Worm (Caenorhabditis elegans) whole organism, L1 larva: ENCODE measurements around the gene C14A6.8.
"Not testable (repeated sequence)": the region's sequence is repeated elsewhere in the genome, so short reads cannot be mapped to it uniquely, and the experiment has no call there.

Experiments
- C04F5.9 ChIP-seq: sonication (generic microtip); optimal IDR thresholded peaks from 2 replicates; lab custom pipeline; 2016; ENCODE audit warnings: missing genetic modification characterization, missing compliant biosample characterization
- Y116A8C.19 ChIP-seq: sonication (generic microtip); optimal IDR thresholded peaks from 2 replicates; lab custom pipeline; 2016; ENCODE audit warnings: missing compliant biosample characterization, missing genetic modification characterization, borderline replicate concordance
- ceh-8 ChIP-seq: fragments of 200-800 bp; sonication (Bioruptor generic); optimal IDR thresholded peaks from 2 replicates; lab custom pipeline; 2018; ENCODE audit warnings: mild to moderate bottlenecking, missing genetic modification characterization, moderate library complexity, missing compliant biosample characterization
- ceh-82 ChIP-seq, 3 experiments: fragments of 150-350 bp in 1 of 3; sonication (generic microtip) in 2 of 3; optimal IDR thresholded peaks; 2 replicates each; lab custom pipeline; 2014 to 2017; ENCODE audit warnings: missing biosample characterization in 3 of 3, missing genetic modification characterization in 3 of 3
- ceh-90 ChIP-seq: sonication (generic microtip); optimal IDR thresholded peaks from 2 replicates; lab custom pipeline; 2016; ENCODE audit warnings: missing genetic modification characterization, missing compliant biosample characterization
- dpl-1 ChIP-seq, 3 experiments: fragments of 150-350 bp in 2 of 3; sonication (generic microtip) in 1 of 3; optimal IDR thresholded peaks; 2 replicates each; lab custom pipeline; 2014 to 2017; ENCODE audit warnings: missing biosample characterization in 3 of 3, missing genetic modification characterization in 3 of 3, missing genetic modification reagents in 3 of 3
- efl-1 ChIP-seq, 4 experiments: fragments of 150-350 bp; optimal IDR thresholded peaks in 3 of 4; peaks in 1 of 4; 1 replicate in 1 of 4; 2 replicates in 3 of 4; lab custom pipeline; 2014; ENCODE audit warnings: missing biosample characterization in 2 of 4, missing genetic modification characterization in 2 of 4, missing genetic modification reagents in 2 of 4
- efl-3 ChIP-seq: fragments of 200-800 bp; sonication (Bioruptor generic); optimal IDR thresholded peaks from 2 replicates; lab custom pipeline; 2018; ENCODE audit warnings: mild to moderate bottlenecking, missing genetic modification characterization, missing compliant biosample characterization
- elt-2 ChIP-seq: sonication (generic microtip); optimal IDR thresholded peaks from 2 replicates; lab custom pipeline; 2016; ENCODE audit warnings: missing genetic modification characterization, mild to moderate bottlenecking, inconsistent platforms, missing compliant biosample characterization, missing genetic modification reagents
- fkh-8 ChIP-seq: sonication (generic microtip); optimal IDR thresholded peaks from 2 replicates; lab custom pipeline; 2016; ENCODE audit warnings: mild to moderate bottlenecking, missing genetic modification characterization, missing compliant biosample characterization
- hlh-17 ChIP-seq: fragments of 200-800 bp; sonication (Bioruptor generic); optimal IDR thresholded peaks from 2 replicates; lab custom pipeline; 2018; ENCODE audit warnings: missing genetic modification characterization, mild to moderate bottlenecking, missing compliant biosample characterization, moderate library complexity, borderline replicate concordance
- hlh-4 ChIP-seq: sonication (generic microtip); optimal IDR thresholded peaks from 2 replicates; lab custom pipeline; 2016; ENCODE audit warnings: mild to moderate bottlenecking, missing genetic modification characterization, missing compliant biosample characterization
- irx-1 ChIP-seq: sonication (generic microtip); optimal IDR thresholded peaks from 2 replicates; lab custom pipeline; 2016; ENCODE audit warnings: missing genetic modification characterization, missing compliant biosample characterization
- lin-35 ChIP-seq, 2 experiments: fragments of 150-350 bp; optimal IDR thresholded peaks; 2 replicates each; lab custom pipeline; 2014; ENCODE audit warnings: missing biosample characterization in 2 of 2, missing genetic modification characterization in 2 of 2, missing genetic modification reagents in 2 of 2
- lin-39 ChIP-seq: fragments of 150-350 bp; optimal IDR thresholded peaks from 2 replicates; lab custom pipeline; 2014; ENCODE audit warnings: missing biosample characterization, missing genetic modification reagents, missing genetic modification characterization
- lir-3 ChIP-seq: sonication (generic microtip); optimal IDR thresholded peaks from 2 replicates; lab custom pipeline; 2016; ENCODE audit warnings: mild to moderate bottlenecking, missing genetic modification characterization, moderate library complexity, missing compliant biosample characterization; ENCODE audit not compliant: poor library complexity
- mep-1 ChIP-seq: fragments of 150-350 bp; optimal IDR thresholded peaks from 2 replicates; lab custom pipeline; 2014; ENCODE audit warnings: missing biosample characterization, missing genetic modification characterization
- nhr-11 ChIP-seq: fragments of 150-350 bp; optimal IDR thresholded peaks from 2 replicates; lab custom pipeline; 2014; ENCODE audit warnings: missing biosample characterization, missing genetic modification characterization
- nhr-19 ChIP-seq: fragments of 200-800 bp; sonication (Bioruptor generic); conservative IDR thresholded peaks from 2 replicates; pipeline ENCODE4 v1.3.6; 2022; ENCODE audit warnings: missing genetic modification characterization, missing compliant biosample characterization
- nhr-28 ChIP-seq: fragments of 150-350 bp; optimal IDR thresholded peaks from 2 replicates; lab custom pipeline; 2014; ENCODE audit warnings: missing biosample characterization, missing genetic modification characterization
- nhr-47 ChIP-seq: sonication (generic microtip); optimal IDR thresholded peaks from 2 replicates; lab custom pipeline; 2016; ENCODE audit warnings: mild to moderate bottlenecking, missing genetic modification characterization, moderate library complexity, missing compliant biosample characterization
- nhr-71 ChIP-seq: sonication (generic microtip); optimal IDR thresholded peaks from 2 replicates; lab custom pipeline; 2016; ENCODE audit warnings: mild to moderate bottlenecking, missing genetic modification characterization, moderate library complexity, missing compliant biosample characterization
- nhr-85 ChIP-seq: sonication (generic microtip); peaks from one replicate; lab custom pipeline; 2016; ENCODE audit warnings: missing genetic modification characterization, inconsistent platforms, missing compliant biosample characterization
- pag-3 ChIP-seq: sonication (generic microtip); optimal IDR thresholded peaks from 2 replicates; lab custom pipeline; 2017; ENCODE audit warnings: missing genetic modification characterization, mild to moderate bottlenecking, missing compliant biosample characterization, antibody characterized with exemption, borderline replicate concordance; ENCODE audit not compliant: insufficient read depth
- pax-3 ChIP-seq: fragments of 200-800 bp; sonication (Bioruptor generic); optimal IDR thresholded peaks from 2 replicates; lab custom pipeline; 2018; ENCODE audit warnings: mild to moderate bottlenecking, missing genetic modification characterization, moderate library complexity, missing compliant biosample characterization
- snpc-4 ChIP-seq: fragments of 150-350 bp; optimal IDR thresholded peaks from 2 replicates; lab custom pipeline; 2014; ENCODE audit warnings: missing biosample characterization, missing genetic modification characterization
- sptf-1 ChIP-seq: fragments of 150-350 bp; optimal IDR thresholded peaks from 2 replicates; lab custom pipeline; 2014; ENCODE audit warnings: missing biosample characterization, missing genetic modification characterization
- sup-37 ChIP-seq: fragments of 200-800 bp; sonication (Bioruptor generic); optimal IDR thresholded peaks from 2 replicates; lab custom pipeline; 2018; ENCODE audit warnings: mild to moderate bottlenecking, missing genetic modification characterization, missing compliant biosample characterization
- unc-30 ChIP-seq: sonication (generic microtip); optimal IDR thresholded peaks from 2 replicates; lab custom pipeline; 2017; ENCODE audit warnings: missing biosample characterization, missing genetic modification characterization
- unc-62 ChIP-seq: fragments of 150-350 bp; optimal IDR thresholded peaks from 2 replicates; lab custom pipeline; 2014; ENCODE audit warnings: missing biosample characterization, missing genetic modification reagents, missing genetic modification characterization
- unc-86 ChIP-seq: sonication (generic microtip); optimal IDR thresholded peaks from 2 replicates; lab custom pipeline; 2016; ENCODE audit warnings: missing genetic modification characterization, missing compliant biosample characterization
- unc-98 ChIP-seq: fragments of 200-800 bp; sonication (Bioruptor generic); IDR thresholded peaks from 2 replicates; pipeline ENCODE4 v1.3.6; 2022; ENCODE audit warnings: missing genetic modification characterization, missing compliant biosample characterization
- ztf-4 ChIP-seq: fragments of 150-350 bp; optimal IDR thresholded peaks from 2 replicates; lab custom pipeline; 2014; ENCODE audit warnings: missing biosample characterization, missing genetic modification characterization

Gene C14A6.8

ce11 chrV:18171568-18171967 lies at the start of gene C14A6.8:
C14A6.8 (minus strand) TSS chrV:18171668.
- no peak for TF ChIP-seq hlh-17 (GFP tag; lab: Kevin White, UChicago)
- TF ChIP-seq efl-1 (optimal IDR thresholded peaks at IDR 0.05; lab: Kevin White, UChicago), result no peak
- peak in 1 of 2 experiments; percentile 34 for TF ChIP-seq efl-1 (GFP tag; optimal IDR thresholded peaks at IDR 0.05 in 1 of 2; lab: Kevin White, UChicago)
- TF ChIP-seq, all 84 proteins: peak for 1

ce11 chrV:18216784-18217183 lies 45.3 kb upstream of the C14A6.8 start, which contains the start of gene F16H6.9:
F16H6.9 (plus strand) TSS chrV:18217084.
- not testable (repeated sequence) for TF ChIP-seq snpc-4; ceh-82 (tag; optimal IDR thresholded peaks at IDR 0.05; lab: Kevin White, UChicago); nhr-28

DNA sequence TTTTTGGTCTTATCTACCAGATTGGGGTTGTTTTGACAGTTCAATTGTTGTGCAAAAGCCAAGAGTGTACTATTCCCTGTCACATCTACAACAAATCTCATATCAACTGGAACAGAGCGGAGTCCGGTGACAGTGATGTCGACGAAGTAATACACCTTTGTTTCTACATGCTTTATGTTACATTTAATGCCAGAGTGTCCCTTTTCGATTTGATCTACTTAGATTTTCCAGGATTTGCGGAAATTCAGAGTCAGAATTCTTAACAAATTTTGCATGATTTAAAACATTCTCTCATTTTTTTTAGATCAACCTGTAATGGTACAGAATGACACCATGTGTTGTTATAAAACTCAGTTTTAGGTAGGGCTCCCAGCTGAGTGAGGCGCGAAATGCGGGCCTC lies 44.7 kb upstream of the C14A6.8 start, which contains the start of gene F16H6.8:
F16H6.8 (minus strand) TSS at position 101 of the 400 bp plus-strand sequence.
- TF ChIP-seq ceh-90, hlh-4, irx-1 (tag; lab: Kevin White, UChicago): not testable (repeated sequence)

- TF ChIP-seq dpl-1 (GFP tag; optimal IDR thresholded peaks at IDR 0.05; lab: Kevin White, UChicago) (no peak), lin-39 (tag; lab: Kevin White, UChicago) (no peak), sptf-1 (tag; lab: Kevin White, UChicago) (no peak), unc-30 (tag; lab: Kevin White, UChicago) (no peak), snpc-4 (no peak), pag-3 (tag; lab: Kevin White, UChicago) (no peak), pax-3 (tag; lab: Kevin White, UChicago) (no peak), lir-3 (tag; lab: Kevin White, UChicago) (no peak), efl-3 (GFP tag; lab: Kevin White, UChicago) (no peak), unc-86 (no peak), sup-37 (no peak), lin-35 (GFP tag; optimal IDR thresholded peaks at IDR 0.05; lab: Kevin White, UChicago) (no peak), nhr-11 (tag; lab: Kevin White, UChicago) (no peak), fkh-8 (tag; lab: Kevin White, UChicago) (no peak), ceh-82 (tag; optimal IDR thresholded peaks at IDR 0.05; lab: Kevin White, UChicago) (no peak), nhr-19 (GFP tag; lab: Robert Waterston, UW) (no peak), nhr-47 (tag; lab: Kevin White, UChicago) (no peak)
- TF ChIP-seq, all 84 proteins: peak for 0
Measured at ce11 chrV:18212848-18213247, 41.4 kb upstream of the C14A6.8 start.

- TF ChIP-seq ztf-4 (tag; lab: Kevin White, UChicago) (no peak), mep-1 (no peak), unc-98 (GFP tag; lab: Robert Waterston, UW) (no peak), unc-62 (GFP tag; lab: Kevin White, UChicago) (no peak), C04F5.9 (tag; lab: Kevin White, UChicago) (no peak), Y116A8C.19 (tag; lab: Kevin White, UChicago) (no peak), unc-30 (tag; lab: Kevin White, UChicago) (no peak), elt-2 (no peak), ceh-8 (GFP tag; lab: Kevin White, UChicago) (no peak), ceh-90 (tag; lab: Kevin White, UChicago) (no peak), nhr-47 (tag; lab: Kevin White, UChicago) (no peak), nhr-85 (tag; lab: Kevin White, UChicago) (no peak), nhr-71 (no peak)
Measured at ce11 chrV:18209071-18209470, 37.6 kb upstream of the C14A6.8 start, which contains the start of gene F16H6.7. F16H6.7 (minus strand) TSS chrV:18209171.
